Fruit fly (Drosophila melanogaster) whole organism, embryonic: Measurements from ENCODE around the gene MSBP.

Experiments
- Awh ChIP-seq: fragments of 200-800 bp; sonication (Bioruptor generic); IDR thresholded peaks from 2 replicates; pipeline ENCODE4, ENCODE4 v1.3.6; 2022; ENCODE audit warnings: missing biosample characterization, missing genetic modification characterization
- CG11093 ChIP-seq: fragments of 200-800 bp; sonication (Bioruptor generic); IDR thresholded peaks from 3 replicates; pipeline ENCODE4 v1.3.6; 2022; ENCODE audit warnings: missing biosample characterization, missing genetic modification characterization
- CG13287 ChIP-seq: fragments of 200-800 bp; sonication (Bioruptor generic); IDR thresholded peaks from 2 replicates; pipeline ENCODE4 v1.3.6; 2022; ENCODE audit warnings: missing biosample characterization, missing genetic modification characterization; ENCODE audit not compliant: partially characterized antibody
- CG1602 ChIP-seq: fragments of 200-800 bp; sonication (Bioruptor generic); optimal IDR thresholded peaks from 3 replicates; lab custom pipeline; 2016; ENCODE audit warnings: missing biosample characterization, missing genetic modification characterization
- CG17361 ChIP-seq: fragments of 200-800 bp; sonication (Bioruptor generic); IDR thresholded peaks from 3 replicates; pipeline ENCODE4 v1.3.6; 2022; ENCODE audit warnings: missing biosample characterization, missing genetic modification characterization
- CG17612 ChIP-seq: fragments of 200-800 bp; sonication (Bioruptor generic); IDR thresholded peaks from 2 replicates; pipeline ENCODE4 v1.3.6; 2022; ENCODE audit warnings: missing biosample characterization, missing genetic modification characterization
- CG30020 ChIP-seq: fragments of 200-800 bp; optimal IDR thresholded peaks from 2 replicates; lab custom pipeline; 2019; ENCODE audit warnings: missing biosample characterization, mild to moderate bottlenecking, missing genetic modification characterization, moderate library complexity
- CG34224 ChIP-seq: fragments of 200-800 bp; sonication (Bioruptor generic); IDR thresholded peaks from 3 replicates; pipeline ENCODE4 v1.3.6; 2022; ENCODE audit warnings: missing biosample characterization, missing genetic modification characterization; ENCODE audit not compliant: partially characterized antibody
- CG34376 ChIP-seq: fragments of 200-800 bp; sonication (Bioruptor generic); optimal IDR thresholded peaks from 2 replicates; lab custom pipeline; 2018; ENCODE audit warnings: missing biosample characterization, mild to moderate bottlenecking, missing genetic modification characterization
- CG34422 ChIP-seq: fragments of 200-800 bp; sonication (Bioruptor generic); IDR thresholded peaks from 3 replicates; pipeline ENCODE4 v1.3.6; 2022; ENCODE audit warnings: missing biosample characterization, missing genetic modification characterization
- CG4854 ChIP-seq: fragments of 200-800 bp; sonication (Bioruptor generic); optimal IDR thresholded peaks from 2 replicates; lab custom pipeline; 2016; ENCODE audit warnings: missing biosample characterization, missing genetic modification characterization, inconsistent platforms
- CG7357 ChIP-seq: fragments of 200-800 bp; sonication (Bioruptor generic); IDR thresholded peaks from 3 replicates; pipeline ENCODE4 v1.3.6; 2022; ENCODE audit warnings: missing biosample characterization, missing genetic modification characterization
- CG7556 ChIP-seq: fragments of 200-800 bp; sonication (Bioruptor generic); optimal IDR thresholded peaks from 2 replicates; lab custom pipeline; 2017; ENCODE audit warnings: missing biosample characterization, mild to moderate bottlenecking, missing genetic modification characterization
- CG7928 ChIP-seq: fragments of 200-800 bp; sonication (Bioruptor generic); optimal IDR thresholded peaks from 2 replicates; lab custom pipeline; 2017; ENCODE audit warnings: missing biosample characterization, mild to moderate bottlenecking, missing genetic modification characterization
- CG8089 ChIP-seq: fragments of 200-800 bp; sonication (Bioruptor generic); optimal IDR thresholded peaks from 3 replicates; lab custom pipeline; 2016; ENCODE audit warnings: missing biosample characterization, missing genetic modification characterization
- CG9727 ChIP-seq: fragments of 200-800 bp; sonication (Bioruptor generic); optimal IDR thresholded peaks from 3 replicates; lab custom pipeline; 2017; ENCODE audit warnings: missing biosample characterization, mild to moderate bottlenecking, missing genetic modification characterization
- D19A ChIP-seq: fragments of 200-800 bp; optimal IDR thresholded peaks from 3 replicates; lab custom pipeline; 2019; ENCODE audit warnings: missing biosample characterization, mild to moderate bottlenecking, missing genetic modification characterization, moderate library complexity
- D19B ChIP-seq: fragments of 200-800 bp; sonication (Bioruptor generic); optimal IDR thresholded peaks from 2 replicates; lab custom pipeline; 2017; ENCODE audit warnings: missing biosample characterization, mild to moderate bottlenecking, missing genetic modification characterization
- Dip2 ChIP-seq: fragments of 200-800 bp; sonication (Bioruptor generic); IDR thresholded peaks from 2 replicates; pipeline ENCODE4 v1.3.6; 2022; ENCODE audit warnings: missing biosample characterization, missing genetic modification characterization
- Dll ChIP-seq: fragments of 200-800 bp; sonication (Bioruptor generic); IDR thresholded peaks from 4 replicates; pipeline ENCODE4 v1.3.6; 2022; ENCODE audit warnings: missing biosample characterization, missing genetic modification characterization; ENCODE audit not compliant: partially characterized antibody
- Doc3 ChIP-seq: fragments of 200-800 bp; sonication (Bioruptor generic); IDR thresholded peaks from 3 replicates; pipeline ENCODE4 v1.3.6; 2022; ENCODE audit warnings: missing biosample characterization, missing genetic modification characterization; ENCODE audit not compliant: partially characterized antibody
- Hmr ChIP-seq: fragments of 200-800 bp; sonication (Bioruptor generic); optimal IDR thresholded peaks from 3 replicates; lab custom pipeline; 2017; ENCODE audit warnings: mild to moderate bottlenecking, missing biosample characterization, missing genetic modification reagents, missing genetic modification characterization
- Lim3 ChIP-seq: fragments of 200-800 bp; sonication (Bioruptor generic); IDR thresholded peaks from 2 replicates; pipeline ENCODE4 v1.3.6; 2022; ENCODE audit warnings: missing biosample characterization, missing genetic modification characterization
- Ptx1 ChIP-seq: fragments of 200-800 bp; sonication (Bioruptor generic); IDR thresholded peaks from 2 replicates; pipeline ENCODE4 v1.3.6; 2022; ENCODE audit warnings: missing biosample characterization, missing genetic modification characterization
- ab ChIP-seq: fragments of 200-800 bp; sonication (Bioruptor generic); optimal IDR thresholded peaks from 2 replicates; lab custom pipeline; 2016; ENCODE audit warnings: missing biosample characterization, missing genetic modification characterization
- aop ChIP-seq: fragments of 200-800 bp; sonication (Bioruptor generic); IDR thresholded peaks from 2 replicates; pipeline ENCODE4 v1.3.6; 2022; ENCODE audit warnings: missing biosample characterization, missing genetic modification characterization
- bigmax ChIP-seq: fragments of 200-800 bp; sonication (Bioruptor generic); optimal IDR thresholded peaks from 2 replicates; lab custom pipeline; 2018; ENCODE audit warnings: missing biosample characterization, mild to moderate bottlenecking, missing genetic modification characterization
- chinmo ChIP-seq: fragments of 200-800 bp; sonication (Bioruptor generic); IDR thresholded peaks from 4 replicates; pipeline ENCODE4 v1.3.6; 2022; ENCODE audit warnings: missing biosample characterization, missing genetic modification characterization; ENCODE audit not compliant: partially characterized antibody
- chm ChIP-seq: fragments of 200-800 bp; sonication (Bioruptor generic); IDR thresholded peaks from 2 replicates; pipeline ENCODE4 v1.3.6; 2022; ENCODE audit warnings: missing biosample characterization, missing genetic modification characterization
- chn ChIP-seq: fragments of 200-800 bp; sonication (Bioruptor generic); optimal IDR thresholded peaks from 2 replicates; lab custom pipeline; 2016; ENCODE audit warnings: missing biosample characterization, missing genetic modification characterization
- dimm ChIP-seq: fragments of 200-800 bp; sonication (Bioruptor generic); IDR thresholded peaks from 2 replicates; pipeline ENCODE4 v1.3.6; 2022; ENCODE audit warnings: missing biosample characterization, missing genetic modification characterization
- dmrt11E ChIP-seq: fragments of 200-800 bp; sonication (Bioruptor generic); optimal IDR thresholded peaks from 3 replicates; lab custom pipeline; 2018; ENCODE audit warnings: missing biosample characterization, mild to moderate bottlenecking, missing genetic modification characterization, moderate library complexity
- esg ChIP-seq: fragments of 200-800 bp; sonication (Bioruptor generic); conservative IDR thresholded peaks from 2 replicates; pipeline ENCODE4 v1.3.6; 2022; ENCODE audit warnings: missing biosample characterization, missing genetic modification characterization
- grau ChIP-seq: fragments of 200-800 bp; optimal IDR thresholded peaks from 3 replicates; lab custom pipeline; 2019; ENCODE audit warnings: missing biosample characterization, mild to moderate bottlenecking, missing genetic modification characterization, moderate library complexity
- hb ChIP-seq: fragments of 200-800 bp; sonication (Bioruptor generic); IDR thresholded peaks from 3 replicates; pipeline ENCODE4 v1.3.6; 2022; ENCODE audit warnings: missing biosample characterization, missing genetic modification characterization; ENCODE audit not compliant: partially characterized antibody
- hbn ChIP-seq: fragments of 200-800 bp; sonication (Bioruptor generic); IDR thresholded peaks from 2 replicates; pipeline ENCODE4 v1.3.6; 2022; ENCODE audit warnings: missing biosample characterization, missing genetic modification characterization; ENCODE audit not compliant: partially characterized antibody
- jumu ChIP-seq: fragments of 200-800 bp; sonication (Bioruptor generic); optimal IDR thresholded peaks from 3 replicates; lab custom pipeline; 2016; ENCODE audit warnings: missing biosample characterization, missing genetic modification characterization
- nom ChIP-seq: fragments of 200-800 bp; sonication (Bioruptor generic); optimal IDR thresholded peaks from 2 replicates; lab custom pipeline; 2017; ENCODE audit warnings: missing biosample characterization, missing genetic modification characterization, mild to moderate bottlenecking, moderate library complexity, missing genetic modification reagents
- odd ChIP-seq: fragments of 200-800 bp; sonication (Bioruptor generic); optimal IDR thresholded peaks from 2 replicates; lab custom pipeline; 2017; ENCODE audit warnings: missing biosample characterization, mild to moderate bottlenecking, missing genetic modification characterization
- onecut ChIP-seq: fragments of 200-800 bp; sonication (Bioruptor generic); IDR thresholded peaks from 2 replicates; pipeline ENCODE4 v1.3.6; 2022; ENCODE audit warnings: missing biosample characterization, missing genetic modification characterization
- otp ChIP-seq: fragments of 200-800 bp; sonication (Bioruptor generic); IDR thresholded peaks from 3 replicates; pipeline ENCODE4, ENCODE4 v1.3.6; 2022; ENCODE audit warnings: missing biosample characterization, missing genetic modification characterization
- pb ChIP-seq: fragments of 200-800 bp; sonication (Bioruptor generic); optimal IDR thresholded peaks from 3 replicates; lab custom pipeline; 2016; ENCODE audit warnings: missing biosample characterization, missing genetic modification characterization
- phol ChIP-seq: fragments of 200-800 bp; sonication (Bioruptor generic); optimal IDR thresholded peaks from 3 replicates; lab custom pipeline; 2018; ENCODE audit warnings: missing biosample characterization, mild to moderate bottlenecking, missing genetic modification characterization, moderate library complexity
- pzg ChIP-seq: fragments of 200-800 bp; sonication (Bioruptor generic); optimal IDR thresholded peaks from 3 replicates; lab custom pipeline; 2018; ENCODE audit warnings: missing biosample characterization, mild to moderate bottlenecking, missing genetic modification characterization, moderate library complexity
- row ChIP-seq: fragments of 200-800 bp; sonication (Bioruptor generic); IDR thresholded peaks from 3 replicates; pipeline ENCODE4 v1.3.6; 2022; ENCODE audit warnings: missing biosample characterization, missing genetic modification characterization
- sens-2 ChIP-seq: fragments of 200-800 bp; sonication (Bioruptor generic); IDR thresholded peaks from 2 replicates; pipeline ENCODE4 v1.3.6; 2022; ENCODE audit warnings: missing biosample characterization, missing genetic modification characterization
- shn ChIP-seq: fragments of 200-800 bp; sonication (Bioruptor generic); optimal IDR thresholded peaks from 3 replicates; lab custom pipeline; 2016; ENCODE audit warnings: missing biosample characterization, missing genetic modification characterization
- ssp ChIP-seq: fragments of 200-800 bp; sonication (Bioruptor generic); IDR thresholded peaks from 2 replicates; pipeline ENCODE4 v1.3.6; 2022; ENCODE audit warnings: missing biosample characterization, missing genetic modification characterization
- unc-4 ChIP-seq: fragments of 200-800 bp; sonication (Bioruptor generic); IDR thresholded peaks from 2 replicates; pipeline ENCODE4 v1.3.6; 2022; ENCODE audit warnings: missing biosample characterization, missing genetic modification characterization; ENCODE audit not compliant: partially characterized antibody
- wdn ChIP-seq: fragments of 200-800 bp; sonication (Bioruptor generic); IDR thresholded peaks from 2 replicates; pipeline ENCODE4 v1.3.6; 2022; ENCODE audit warnings: missing biosample characterization, missing genetic modification characterization
- wor ChIP-seq: fragments of 200-800 bp; sonication (Bioruptor generic); IDR thresholded peaks from 2 replicates; pipeline ENCODE4 v1.3.6; 2022; ENCODE audit warnings: missing biosample characterization, missing genetic modification characterization
- zfh1 ChIP-seq: fragments of 200-800 bp; sonication (Bioruptor generic); IDR thresholded peaks from 3 replicates; pipeline ENCODE4 v1.3.6; 2022; ENCODE audit warnings: missing biosample characterization, missing genetic modification characterization

MSBP gene

DNA sequence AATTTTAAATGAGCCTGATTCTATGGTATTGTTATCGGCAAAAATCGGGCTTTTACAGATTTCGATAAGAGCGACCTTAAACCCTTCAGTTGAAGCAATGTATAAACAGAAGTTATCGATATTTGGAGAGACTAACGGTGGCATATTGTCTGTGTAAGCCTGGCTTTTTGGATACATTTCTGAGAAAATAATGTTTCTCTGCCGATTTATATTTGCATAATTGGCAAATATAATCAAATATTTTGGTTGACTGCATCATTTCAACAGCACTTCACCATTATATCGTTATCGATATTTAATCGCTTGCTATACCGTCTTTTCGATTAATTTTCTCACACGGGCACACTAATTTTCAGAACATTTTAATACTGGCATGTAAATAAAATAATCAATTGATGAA is 20.1 kb downstream of the MSBP start, which contains the start of gene CG16952 (continued):
- TF ChIP-seq hb (GFP tag; lab: Robert Waterston, UW) (peak; percentile 92), dmrt11E (tag; lab: Kevin White, UChicago) (no peak), Doc3 (GFP tag; lab: Robert Waterston, UW) (peak; percentile 88), Dll (GFP tag; lab: Robert Waterston, UW) (peak; percentile 94), Hmr (GFP tag; lab: Kevin White, UChicago) (peak; percentile 10), CG7357 (GFP tag; lab: Robert Waterston, UW) (peak; percentile 64), chm (GFP tag; lab: Robert Waterston, UW) (no peak), CG4854 (GFP tag; lab: Kevin White, UChicago) (no peak), Ptx1 (GFP tag; lab: Robert Waterston, UW) (no peak), Lim3 (GFP tag; lab: Robert Waterston, UW) (no peak), CG11093 (GFP tag; lab: Robert Waterston, UW) (no peak), Awh (GFP tag; lab: Robert Waterston, UW) (no peak), unc-4 (GFP tag; lab: Robert Waterston, UW) (peak; percentile 89), phol (tag; lab: Kevin White, UChicago) (peak; percentile 51), hbn (GFP tag; lab: Robert Waterston, UW) (peak; percentile 83), nom (GFP tag; lab: Kevin White, UChicago) (no peak), CG34224 (GFP tag; lab: Robert Waterston, UW) (peak; percentile 85), grau (no peak), D19B (GFP tag; lab: Kevin White, UChicago) (no peak), dimm (no peak), ssp (GFP tag; lab: Robert Waterston, UW) (peak; percentile 91), CG34376 (GFP tag; lab: Kevin White, UChicago) (peak; percentile 10), CG1602 (GFP tag; lab: Kevin White, UChicago) (no peak), odd (GFP tag; lab: Kevin White, UChicago) (no peak), esg (no peak), CG13287 (peak; percentile 91), chinmo (0 out of 4 replicates have a peak, but pooled peaks have one; percentile 59), Dip2 (no peak), CG30020 (tag; lab: Kevin White, UChicago) (peak; percentile 92), bigmax (GFP tag; lab: Kevin White, UChicago) (no peak), aop (GFP tag; lab: Robert Waterston, UW) (no peak), CG34422 (GFP tag; lab: Robert Waterston, UW) (no peak), CG7556 (no peak), pb (no peak), otp (no peak), CG17612 (GFP tag; lab: Robert Waterston, UW) (no peak), pzg (GFP tag; lab: Kevin White, UChicago) (peak; percentile 66), zfh1 (no peak), jumu (GFP tag; lab: Kevin White, UChicago) (no peak), shn (GFP tag; lab: Kevin White, UChicago) (no peak), ab (GFP tag; lab: Kevin White, UChicago) (no peak), CG17361 (GFP tag; lab: Robert Waterston, UW) (peak; percentile 38; the same call in 1 of the 3 replicates), CG9727 (peak; percentile 12), D19A (tag; lab: Kevin White, UChicago) (no peak), chn (GFP tag; lab: Kevin White, UChicago) (no peak), wdn (GFP tag; lab: Robert Waterston, UW) (no peak), wor (GFP tag; lab: Robert Waterston, UW) (no peak), CG8089 (no peak), CG7928 (no peak), row (GFP tag; lab: Robert Waterston, UW) (peak; percentile 59; the same call in 2 of the 3 replicates), sens-2 (GFP tag; lab: Robert Waterston, UW) (no peak), onecut (GFP tag; lab: Robert Waterston, UW) (no peak)
